Fruit fly (Drosophila melanogaster): ENCODE measurements around the gene CkIIalpha-i1.

Gene CkIIalpha-i1

dm6 chr3L:15802117-15802516 lies 14.7 kb upstream of the CkIIalpha-i1 start:
- TF ChIP-seq hth (optimal IDR thresholded peaks at IDR 0.05) (no peak), cad (GFP tag; optimal IDR thresholded peaks at IDR 0.05) (peak; percentile 80), ac (GFP tag; optimal IDR thresholded peaks at IDR 0.05) (peak; percentile 80), Kr (GFP tag; optimal IDR thresholded peaks at IDR 0.05) (peak; percentile 10), tll (GFP tag; optimal IDR thresholded peaks at IDR 0.05) (peak in 1 of 2 experiments; percentile 73), CG8359 (GFP tag; optimal IDR thresholded peaks at IDR 0.05; ENCODE audit: borderline replicate concordance) (no peak), CG15479 (GFP tag; optimal IDR thresholded peaks at IDR 0.05) (peak; percentile 4), CG2889 (GFP tag; IDR thresholded peaks at IDR 0.05) (0 out of 3 replicates have a peak, but pooled peaks have one; percentile 15), D (optimal IDR thresholded peaks at IDR 0.05) (peak; percentile 94), D (GFP tag; optimal IDR thresholded peaks at IDR 0.05) (no peak), gt (GFP tag; IDR thresholded peaks at IDR 0.05) (0 out of 2 replicates have a peak, but pooled peaks have one; percentile 12), odd (GFP tag; optimal IDR thresholded peaks at IDR 0.05) (peak; percentile 19), zen (tag; optimal IDR thresholded peaks at IDR 0.05) (peak; percentile 90), CG4854 (GFP tag; optimal IDR thresholded peaks at IDR 0.05) (no peak), twi (tag; optimal IDR thresholded peaks at IDR 0.05) (peak; percentile 62), prd (optimal IDR thresholded peaks at IDR 0.05) (no peak), prd (GFP tag; IDR thresholded peaks at IDR 0.05) (peak; percentile 37; the same call in 1 of the 3 replicates)

- TF ChIP-seq BEAF-32 (GFP tag; optimal IDR thresholded peaks at IDR 0.05) (no peak), unpg (GFP tag; optimal IDR thresholded peaks at IDR 0.05) (no peak), Aef1 (GFP tag; IDR thresholded peaks at IDR 0.05) (no peak), Elba2 (GFP tag; optimal IDR thresholded peaks at IDR 0.05) (no peak), NfI (GFP tag; optimal IDR thresholded peaks at IDR 0.05) (no peak), al (GFP tag; IDR thresholded peaks at IDR 0.05) (no peak), CG7357 (GFP tag; IDR thresholded peaks at IDR 0.05) (no peak), ara (GFP tag; IDR thresholded peaks at IDR 0.05) (no peak), Asciz (GFP tag; optimal IDR thresholded peaks at IDR 0.05) (no peak), Neu2 (GFP tag; optimal IDR thresholded peaks at IDR 0.05; ENCODE audit: borderline replicate concordance) (no peak), sima (GFP tag; optimal IDR thresholded peaks at IDR 0.05) (no peak), Myb (GFP tag; optimal IDR thresholded peaks at IDR 0.05) (no peak), Pdp1 (GFP tag; optimal IDR thresholded peaks at IDR 0.05) (no peak), sqz (GFP tag; optimal IDR thresholded peaks at IDR 0.05) (no peak), CG17359 (tag; optimal IDR thresholded peaks at IDR 0.05) (no peak), vfl (GFP tag; optimal IDR thresholded peaks at IDR 0.05) (no peak), Atf6 (GFP tag; IDR thresholded peaks at IDR 0.05) (no peak), Sox102F (GFP tag; optimal IDR thresholded peaks at IDR 0.05) (no peak), Bgb (GFP tag; IDR thresholded peaks at IDR 0.05; ENCODE audit: partially characterized antibody) (no peak), CG4360 (GFP tag; IDR thresholded peaks at IDR 0.05) (no peak), Oaz (GFP tag; IDR thresholded peaks at IDR 0.05) (no peak), Antp (GFP tag; optimal IDR thresholded peaks at IDR 0.05) (no peak), CG10431 (GFP tag; optimal IDR thresholded peaks at IDR 0.05) (no peak), fu2 (GFP tag; optimal IDR thresholded peaks at IDR 0.05) (no peak), Fer1 (GFP tag; optimal IDR thresholded peaks at IDR 0.05) (no peak), eve (GFP tag; optimal IDR thresholded peaks at IDR 0.05) (peak in 1 of 2 experiments; percentile 36), cg (GFP tag; optimal IDR thresholded peaks at IDR 0.05) (no peak), lmd (GFP tag; IDR thresholded peaks at IDR 0.05) (no peak), CG11093 (GFP tag; IDR thresholded peaks at IDR 0.05) (no peak), D19A (tag; optimal IDR thresholded peaks at IDR 0.05) (peak; percentile 20), vvl (GFP tag; IDR thresholded peaks at IDR 0.05) (no peak), CG6272 (GFP tag; IDR thresholded peaks at IDR 0.05) (no peak), CG8290 (GFP tag; optimal IDR thresholded peaks at IDR 0.05) (no peak), CG8290 (tag; optimal IDR thresholded peaks at IDR 0.05) (no peak), twi (tag; optimal IDR thresholded peaks at IDR 0.05) (no peak), CG18262 (tag; optimal IDR thresholded peaks at IDR 0.05) (peak; percentile 44)
Observed at dm6 chr3L:15802655-15803054, 14.1 kb upstream of the CkIIalpha-i1 start.
